Worm (Caenorhabditis elegans) whole organism, L1 larva: ENCODE data around the gene F17C8.3.

Experiments used
- C16A3.4 ChIP-seq: fragments of 150-350 bp; optimal IDR thresholded peaks from 2 replicates; lab custom pipeline; 2014; ENCODE audit warnings: missing biosample characterization, missing genetic modification characterization
- Y116A8C.19 ChIP-seq: sonication (generic microtip); optimal IDR thresholded peaks from 2 replicates; lab custom pipeline; 2016; ENCODE audit warnings: missing compliant biosample characterization, missing genetic modification characterization, borderline replicate concordance
- alr-1 ChIP-seq: fragments of 200-800 bp; sonication (Bioruptor generic); optimal IDR thresholded peaks from 2 replicates; lab custom pipeline; 2018; ENCODE audit warnings: borderline replicate concordance, mild to moderate bottlenecking, missing genetic modification characterization, missing compliant biosample characterization
- aly-2 ChIP-seq: fragments of 150-350 bp; optimal IDR thresholded peaks from 2 replicates; lab custom pipeline; 2014; ENCODE audit warnings: missing biosample characterization, missing genetic modification characterization
- blmp-1 ChIP-seq: fragments of 150-350 bp; optimal IDR thresholded peaks from 2 replicates; lab custom pipeline; 2014; ENCODE audit warnings: missing biosample characterization, missing genetic modification characterization
- ceh-8 ChIP-seq: fragments of 200-800 bp; sonication (Bioruptor generic); optimal IDR thresholded peaks from 2 replicates; lab custom pipeline; 2018; ENCODE audit warnings: mild to moderate bottlenecking, missing genetic modification characterization, moderate library complexity, missing compliant biosample characterization
- ceh-88 ChIP-seq: fragments of 200-800 bp; sonication (Bioruptor generic); IDR thresholded peaks from 2 replicates; pipeline ENCODE4 v1.3.6; 2022; ENCODE audit warnings: missing genetic modification characterization, missing compliant biosample characterization
- dpl-1 ChIP-seq, 3 experiments: fragments of 150-350 bp in 2 of 3; sonication (generic microtip) in 1 of 3; optimal IDR thresholded peaks; 2 replicates each; lab custom pipeline; 2014 to 2017; ENCODE audit warnings: missing biosample characterization in 3 of 3, missing genetic modification characterization in 3 of 3, missing genetic modification reagents in 3 of 3
- dsc-1 ChIP-seq: sonication (generic microtip); optimal IDR thresholded peaks from 2 replicates; lab custom pipeline; 2016; ENCODE audit warnings: mild to moderate bottlenecking, missing genetic modification characterization, missing compliant biosample characterization
- efl-1 ChIP-seq, 4 experiments: fragments of 150-350 bp; optimal IDR thresholded peaks in 3 of 4; peaks in 1 of 4; 1 replicate in 1 of 4; 2 replicates in 3 of 4; lab custom pipeline; 2014; ENCODE audit warnings: missing biosample characterization in 2 of 4, missing genetic modification characterization in 2 of 4, missing genetic modification reagents in 2 of 4
- efl-3 ChIP-seq: fragments of 200-800 bp; sonication (Bioruptor generic); optimal IDR thresholded peaks from 2 replicates; lab custom pipeline; 2018; ENCODE audit warnings: mild to moderate bottlenecking, missing genetic modification characterization, missing compliant biosample characterization
- elt-3 ChIP-seq, 6 experiments: fragments of 150-350 bp in 1 of 6; sonication (generic microtip); optimal IDR thresholded peaks; 2 replicates each; lab custom pipeline; 2017 to 2018; ENCODE audit warnings: missing biosample characterization in 6 of 6, missing genetic modification characterization in 6 of 6, inconsistent platforms in 1 of 6
- fkh-10 ChIP-seq: sonication (generic microtip); optimal IDR thresholded peaks from 2 replicates; lab custom pipeline; 2017; ENCODE audit warnings: missing biosample characterization, missing genetic modification reagents, missing genetic modification characterization
- isw-1 ChIP-seq: fragments of 200-800 bp; sonication (Bioruptor generic); IDR thresholded peaks from 2 replicates; pipeline ENCODE4 v1.3.6; 2022; ENCODE audit warnings: missing genetic modification characterization, missing compliant biosample characterization
- lin-13 ChIP-seq: fragments of 150-350 bp; optimal IDR thresholded peaks from 2 replicates; lab custom pipeline; 2014; ENCODE audit warnings: missing biosample characterization, missing genetic modification reagents, missing genetic modification characterization
- lin-14 ChIP-seq: fragments of 200-800 bp; sonication (Bioruptor generic); optimal IDR thresholded peaks from 2 replicates; lab custom pipeline; 2018; ENCODE audit warnings: mild to moderate bottlenecking, missing genetic modification characterization, moderate library complexity, missing compliant biosample characterization
- lin-15B ChIP-seq: fragments of 150-350 bp; sonication (generic microtip); optimal IDR thresholded peaks from 3 replicates; lab custom pipeline; 2014; ENCODE audit warnings: missing biosample characterization, missing genetic modification characterization
- lin-35 ChIP-seq, 2 experiments: fragments of 150-350 bp; optimal IDR thresholded peaks; 2 replicates each; lab custom pipeline; 2014; ENCODE audit warnings: missing biosample characterization in 2 of 2, missing genetic modification characterization in 2 of 2, missing genetic modification reagents in 2 of 2
- lsy-2 ChIP-seq, 2 experiments: fragments of 150-350 bp; optimal IDR thresholded peaks; 2 replicates each; lab custom pipeline; 2014; ENCODE audit warnings: missing biosample characterization in 2 of 2, missing genetic modification characterization in 2 of 2
- mdl-1 ChIP-seq, 2 experiments: fragments of 150-350 bp; optimal IDR thresholded peaks; 2 replicates each; lab custom pipeline; 2014 to 2017; ENCODE audit warnings: missing biosample characterization in 2 of 2, missing genetic modification characterization in 2 of 2, inconsistent platforms in 1 of 2
- nhr-11 ChIP-seq: fragments of 150-350 bp; optimal IDR thresholded peaks from 2 replicates; lab custom pipeline; 2014; ENCODE audit warnings: missing biosample characterization, missing genetic modification characterization
- nhr-20 ChIP-seq: sonication (generic microtip); optimal IDR thresholded peaks from 2 replicates; lab custom pipeline; 2016; ENCODE audit warnings: mild to moderate bottlenecking, missing genetic modification characterization, missing compliant biosample characterization
- nhr-71 ChIP-seq: sonication (generic microtip); optimal IDR thresholded peaks from 2 replicates; lab custom pipeline; 2016; ENCODE audit warnings: mild to moderate bottlenecking, missing genetic modification characterization, moderate library complexity, missing compliant biosample characterization
- nhr-76 ChIP-seq: sonication (generic microtip); optimal IDR thresholded peaks from 2 replicates; lab custom pipeline; 2017; ENCODE audit warnings: missing biosample characterization, missing genetic modification characterization
- nhr-84 ChIP-seq: sonication (generic microtip); optimal IDR thresholded peaks from 2 replicates; lab custom pipeline; 2017; ENCODE audit warnings: missing biosample characterization, missing genetic modification characterization
- nhr-85 ChIP-seq: sonication (generic microtip); peaks from one replicate; lab custom pipeline; 2016; ENCODE audit warnings: missing genetic modification characterization, inconsistent platforms, missing compliant biosample characterization
- nhr-90 ChIP-seq: sonication (generic microtip); optimal IDR thresholded peaks from 2 replicates; lab custom pipeline; 2016; ENCODE audit warnings: mild to moderate bottlenecking, missing genetic modification characterization, missing compliant biosample characterization; ENCODE audit not compliant: poor library complexity
- pag-3 ChIP-seq: sonication (generic microtip); optimal IDR thresholded peaks from 2 replicates; lab custom pipeline; 2017; ENCODE audit warnings: missing genetic modification characterization, mild to moderate bottlenecking, missing compliant biosample characterization, antibody characterized with exemption, borderline replicate concordance; ENCODE audit not compliant: insufficient read depth
- rnt-1 ChIP-seq: sonication (generic microtip); optimal IDR thresholded peaks from 2 replicates; lab custom pipeline; 2016; ENCODE audit warnings: mild to moderate bottlenecking, missing genetic modification characterization, moderate library complexity, missing compliant biosample characterization
- snu-23 ChIP-seq: sonication (generic microtip); optimal IDR thresholded peaks from 2 replicates; lab custom pipeline; 2016; ENCODE audit warnings: missing genetic modification characterization, missing compliant biosample characterization
- sup-37 ChIP-seq: fragments of 200-800 bp; sonication (Bioruptor generic); optimal IDR thresholded peaks from 2 replicates; lab custom pipeline; 2018; ENCODE audit warnings: mild to moderate bottlenecking, missing genetic modification characterization, missing compliant biosample characterization
- tbx-2 ChIP-seq: sonication (generic microtip); optimal IDR thresholded peaks from 2 replicates; lab custom pipeline; 2016; ENCODE audit warnings: missing genetic modification characterization, missing compliant biosample characterization
- vab-15 ChIP-seq: sonication (generic microtip); optimal IDR thresholded peaks from 2 replicates; lab custom pipeline; 2017; ENCODE audit warnings: missing genotype, mild to moderate bottlenecking, missing genetic modification characterization, missing compliant biosample characterization
- zag-1 ChIP-seq: fragments of 150-350 bp; optimal IDR thresholded peaks from 2 replicates; lab custom pipeline; 2014; ENCODE audit warnings: missing biosample characterization, missing genetic modification characterization
- zip-4 ChIP-seq: fragments of 200-800 bp; sonication (Bioruptor generic); optimal IDR thresholded peaks from 2 replicates; lab custom pipeline; 2018; ENCODE audit warnings: mild to moderate bottlenecking, missing genetic modification characterization, moderate library complexity, missing compliant biosample characterization
- ztf-4 ChIP-seq: fragments of 150-350 bp; optimal IDR thresholded peaks from 2 replicates; lab custom pipeline; 2014; ENCODE audit warnings: missing biosample characterization, missing genetic modification characterization

Gene F17C8.3

ce11 chrIII:4734056-4734455, 2.3 kb downstream of the F17C8.3 start, which contains the start of gene F17C8.9:
Gene F17C8.9 (plus strand): TSS chrIII:4734356.
- TF ChIP-seq elt-3 (tag; optimal IDR thresholded peaks at IDR 0.05; lab: Kevin White, UChicago) (no peak), Y116A8C.19 (tag; lab: Kevin White, UChicago) (no peak), lin-15B (no peak), efl-3 (GFP tag; lab: Kevin White, UChicago) (no peak), ztf-4 (tag; lab: Kevin White, UChicago) (no peak), aly-2 (tag; lab: Kevin White, UChicago) (no peak), lin-14 (GFP tag; lab: Kevin White, UChicago) (no peak), nhr-90 (tag; lab: Kevin White, UChicago) (no peak), ceh-88 (GFP tag; lab: Robert Waterston, UW) (no peak), nhr-20 (tag; lab: Kevin White, UChicago) (no peak), sup-37 (GFP tag; lab: Kevin White, UChicago) (no peak)
- TF ChIP-seq, all 84 proteins: peak for 0

- TF ChIP-seq nhr-76 (no peak), nhr-85 (no peak), dsc-1 (no peak), efl-1 (optimal IDR thresholded peaks at IDR 0.05; lab: Kevin White, UChicago) (no peak), efl-1 (GFP tag; optimal IDR thresholded peaks at IDR 0.05 in 1 of 2; lab: Kevin White, UChicago) (no peak), tbx-2 (tag; lab: Kevin White, UChicago) (no peak)
These were observed 3.7 kb downstream of the F17C8.3 start, which contains the start of gene F17C8.7 for ce11 chrIII:4735443-4735842. Gene F17C8.7 (plus strand): TSS chrIII:4735743.

DNA sequence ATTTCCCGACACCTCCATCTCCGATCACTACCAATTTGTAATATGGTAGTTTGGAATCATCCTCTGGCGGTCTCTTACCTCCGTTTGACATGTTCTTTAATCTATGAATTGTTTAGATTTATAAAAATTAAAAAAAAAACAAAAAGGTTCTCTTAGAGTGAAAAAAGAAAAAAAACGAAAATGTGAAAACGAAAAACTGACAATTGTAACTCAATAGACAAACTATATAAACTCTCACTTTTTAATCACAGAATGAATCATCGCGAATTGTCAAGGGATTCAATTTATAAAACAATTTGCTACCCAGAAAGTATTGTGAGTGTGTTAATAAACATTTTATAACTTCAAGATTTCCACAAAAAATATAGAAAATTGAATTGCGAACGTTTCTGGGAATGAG, 8.2 kb downstream of the F17C8.3 start, which contains the start of gene ras-2:
Gene ras-2, minus strand, starts transcription at position 101 of the 400 bp plus-strand sequence.
- TF ChIP-seq nhr-76: no peak
- no peak for TF ChIP-seq nhr-11
- TF ChIP-seq zip-4 (GFP tag; lab: Kevin White, UChicago): no peak
- no peak for TF ChIP-seq ceh-8 (GFP tag; lab: Kevin White, UChicago)
- no peak for TF ChIP-seq zag-1 (tag; lab: Kevin White, UChicago)
- no peak for TF ChIP-seq C16A3.4 (tag; lab: Kevin White, UChicago)
- TF ChIP-seq fkh-10 (GFP tag; lab: Kevin White, UChicago): no peak
- TF ChIP-seq efl-1 (optimal IDR thresholded peaks at IDR 0.05; lab: Kevin White, UChicago): no peak
- no peak for TF ChIP-seq efl-1 (GFP tag; optimal IDR thresholded peaks at IDR 0.05 in 1 of 2; lab: Kevin White, UChicago)
- TF ChIP-seq pag-3: no peak
- TF ChIP-seq isw-1 (GFP tag; lab: Robert Waterston, UW): no peak
- TF ChIP-seq alr-1 (tag; lab: Kevin White, UChicago): no peak
- TF ChIP-seq lin-13 (GFP tag; lab: Kevin White, UChicago): no peak
- TF ChIP-seq, all 84 proteins: peak for 0

- TF ChIP-seq lsy-2 (tag; optimal IDR thresholded peaks at IDR 0.05; lab: Kevin White, UChicago) (peak in 1 of 2 experiments; percentile 31), C16A3.4 (tag; lab: Kevin White, UChicago) (peak; percentile 1), rnt-1 (tag; lab: Kevin White, UChicago) (peak; percentile 23), ceh-8 (GFP tag; lab: Kevin White, UChicago) (no peak), blmp-1 (tag; lab: Kevin White, UChicago) (peak; percentile 67), lin-14 (GFP tag; lab: Kevin White, UChicago) (peak; percentile 69), lin-15B (no peak), dpl-1 (GFP tag; optimal IDR thresholded peaks at IDR 0.05; lab: Kevin White, UChicago) (peak in 1 of 3 experiments; percentile 7), nhr-71 (tag; lab: Kevin White, UChicago) (peak; percentile 3), efl-1 (optimal IDR thresholded peaks at IDR 0.05; lab: Kevin White, UChicago) (no peak), efl-1 (GFP tag; optimal IDR thresholded peaks at IDR 0.05 in 1 of 2; lab: Kevin White, UChicago) (peak in 1 of 2 experiments; percentile 87), snu-23 (peak; percentile 42), mdl-1 (tag; optimal IDR thresholded peaks at IDR 0.05; lab: Kevin White, UChicago) (peak in 1 of 2 experiments; percentile 4), nhr-84 (tag; lab: Kevin White, UChicago) (no peak), vab-15 (tag; lab: Kevin White, UChicago) (no peak), lin-35 (GFP tag; optimal IDR thresholded peaks at IDR 0.05; lab: Kevin White, UChicago) (peak in 1 of 2 experiments; percentile 28), elt-3 (tag; optimal IDR thresholded peaks at IDR 0.05; lab: Kevin White, UChicago) (peak in 3 of 6 experiments; percentile 12 to 82 (median 23)), isw-1 (GFP tag; lab: Robert Waterston, UW) (no peak)
These were observed 9.1 kb downstream of the F17C8.3 start for ce11 chrIII:4740820-4741219.
